Worm (Caenorhabditis elegans) whole organism, L1 larva: ENCODE data around the gene spo-11.

ENCODE experiments used
- C16A3.4 ChIP-seq: fragments of 150-350 bp; optimal IDR thresholded peaks from 2 replicates; lab custom pipeline; 2014; ENCODE audit warnings: missing biosample characterization, missing genetic modification characterization
- aly-2 ChIP-seq: fragments of 150-350 bp; optimal IDR thresholded peaks from 2 replicates; lab custom pipeline; 2014; ENCODE audit warnings: missing biosample characterization, missing genetic modification characterization
- ces-1 ChIP-seq: fragments of 150-350 bp; optimal IDR thresholded peaks from 2 replicates; lab custom pipeline; 2014; ENCODE audit warnings: missing biosample characterization, missing genetic modification reagents, missing genetic modification characterization
- efl-3 ChIP-seq: fragments of 200-800 bp; sonication (Bioruptor generic); optimal IDR thresholded peaks from 2 replicates; lab custom pipeline; 2018; ENCODE audit warnings: mild to moderate bottlenecking, missing genetic modification characterization, missing compliant biosample characterization
- egl-13 ChIP-seq: sonication (generic microtip); optimal IDR thresholded peaks from 2 replicates; lab custom pipeline; 2016; ENCODE audit warnings: missing genotype, missing genetic modification reagents, missing genetic modification characterization, missing compliant biosample characterization
- elt-3 ChIP-seq, 6 experiments: fragments of 150-350 bp in 1 of 6; sonication (generic microtip); optimal IDR thresholded peaks; 2 replicates each; lab custom pipeline; 2017 to 2018; ENCODE audit warnings: missing biosample characterization in 6 of 6, missing genetic modification characterization in 6 of 6, inconsistent platforms in 1 of 6
- lin-13 ChIP-seq: fragments of 150-350 bp; optimal IDR thresholded peaks from 2 replicates; lab custom pipeline; 2014; ENCODE audit warnings: missing biosample characterization, missing genetic modification reagents, missing genetic modification characterization
- lin-39 ChIP-seq: fragments of 150-350 bp; optimal IDR thresholded peaks from 2 replicates; lab custom pipeline; 2014; ENCODE audit warnings: missing biosample characterization, missing genetic modification reagents, missing genetic modification characterization
- unc-62 ChIP-seq: fragments of 150-350 bp; optimal IDR thresholded peaks from 2 replicates; lab custom pipeline; 2014; ENCODE audit warnings: missing biosample characterization, missing genetic modification reagents, missing genetic modification characterization

ce11 chrIV:11164831-11165230, 40.2 kb upstream of the spo-11 start, which contains the start of gene C08F8.6:
- TF ChIP-seq C16A3.4 (tag; lab: Kevin White, UChicago) (no peak), lin-13 (GFP tag; lab: Kevin White, UChicago) (no peak), unc-62 (GFP tag; lab: Kevin White, UChicago) (no peak), elt-3 (tag; optimal IDR thresholded peaks at IDR 0.05; lab: Kevin White, UChicago) (no peak), efl-3 (no peak), aly-2 (tag; lab: Kevin White, UChicago) (no peak), egl-13 (tag; lab: Kevin White, UChicago) (no peak), ces-1 (GFP tag; lab: Kevin White, UChicago) (no peak), lin-39 (no peak)
